Fruit fly (Drosophila melanogaster): ENCODE results near the gene CG18273.

The CG18273 gene

dm6 chrX:493445-494190, 6.2 kb upstream of the CG18273 start, which contains the start of gene CG17896 (continued):
- TF ChIP-seq chinmo (GFP tag; IDR thresholded peaks at IDR 0.05; ENCODE audit: partially characterized antibody) = 0 out of 4 replicates have a peak, but pooled peaks have one; percentile 62
- TF ChIP-seq lbe (GFP tag; optimal IDR thresholded peaks at IDR 0.05) = peak; percentile 97
- TF ChIP-seq cg (GFP tag; optimal IDR thresholded peaks at IDR 0.05) = peak; percentile 96
- TF ChIP-seq ab (GFP tag; optimal IDR thresholded peaks at IDR 0.05) = peak; percentile 96
- peak; percentile 96 for TF ChIP-seq ara (GFP tag; IDR thresholded peaks at IDR 0.05)
- TF ChIP-seq CG18599 (GFP tag; optimal IDR thresholded peaks at IDR 0.05) = peak; percentile 99
- peak; percentile 89 for TF ChIP-seq cato (GFP tag; optimal IDR thresholded peaks at IDR 0.05; ENCODE audit: borderline replicate concordance)
- peak; percentile 97 for TF ChIP-seq HLH3B (GFP tag; IDR thresholded peaks at IDR 0.05)
- peak; percentile 81 for TF ChIP-seq CG15073 (GFP tag; optimal IDR thresholded peaks at IDR 0.05)
- TF ChIP-seq CG17385 (GFP tag; optimal IDR thresholded peaks at IDR 0.05) = peak; percentile 95
- peak; percentile 98 for TF ChIP-seq pb (GFP tag; optimal IDR thresholded peaks at IDR 0.05)
- TF ChIP-seq CG32532 (GFP tag; IDR thresholded peaks at IDR 0.05) = peak; percentile 100
- TF ChIP-seq Myb (GFP tag; optimal IDR thresholded peaks at IDR 0.05) = peak; percentile 94
- no peak for TF ChIP-seq tna (GFP tag; IDR thresholded peaks at IDR 0.05; ENCODE audit: partially characterized antibody)
- TF ChIP-seq az2 (GFP tag; optimal IDR thresholded peaks at IDR 0.05) = peak; percentile 94
- peak; percentile 100 for TF ChIP-seq Ets65A (GFP tag)
- peak; percentile 94 for TF ChIP-seq bowl (GFP tag; IDR thresholded peaks at IDR 0.05)
- TF ChIP-seq CG12769 (tag; optimal IDR thresholded peaks at IDR 0.05) = peak; percentile 100
- peak; percentile 96 for TF ChIP-seq trh (GFP tag; optimal IDR thresholded peaks at IDR 0.05)
- TF ChIP-seq CG9932 (GFP tag; IDR thresholded peaks at IDR 0.05) = peak; percentile 100
- no peak for TF ChIP-seq amos (GFP tag; IDR thresholded peaks at IDR 0.05; ENCODE audit: partially characterized antibody)
- TF ChIP-seq Hr39 (optimal IDR thresholded peaks at IDR 0.05) = no peak
- TF ChIP-seq CG6175 (GFP tag; IDR thresholded peaks at IDR 0.05) = peak; percentile 98
- TF ChIP-seq NFAT (GFP tag; IDR thresholded peaks at IDR 0.05) = peak; percentile 99
- TF ChIP-seq dpn (GFP tag; optimal IDR thresholded peaks at IDR 0.05) = peak; percentile 99
- TF ChIP-seq Elba2 (GFP tag; optimal IDR thresholded peaks at IDR 0.05) = peak; percentile 8
- TF ChIP-seq pfk (GFP tag; optimal IDR thresholded peaks at IDR 0.05) = peak; percentile 2
- peak; percentile 98 for TF ChIP-seq org-1 (GFP tag; optimal IDR thresholded peaks at IDR 0.05)
- no peak for TF ChIP-seq vnd (GFP tag; IDR thresholded peaks at IDR 0.05; ENCODE audit: partially characterized antibody)
- TF ChIP-seq CG8388 (GFP tag; optimal IDR thresholded peaks at IDR 0.05) = peak; percentile 91
- peak; percentile 97 for TF ChIP-seq CG12744 (GFP tag; optimal IDR thresholded peaks at IDR 0.05)
- TF ChIP-seq al (GFP tag; IDR thresholded peaks at IDR 0.05) = peak; percentile 99
- peak; percentile 97 to 98 for TF ChIP-seq chif (GFP tag; optimal IDR thresholded peaks at IDR 0.05)
- TF ChIP-seq Dip3 (GFP tag; optimal IDR thresholded peaks at IDR 0.05) = peak; percentile 99
- TF ChIP-seq jumu (GFP tag; optimal IDR thresholded peaks at IDR 0.05) = peak; percentile 98
- peak; percentile 98 for TF ChIP-seq gem (tag; optimal IDR thresholded peaks at IDR 0.05)
- peak; percentile 98 for TF ChIP-seq CG9876 (GFP tag; optimal IDR thresholded peaks at IDR 0.05)
- peak; percentile 96 for TF ChIP-seq CG8089 (GFP tag; optimal IDR thresholded peaks at IDR 0.05)
- TF ChIP-seq Oli (tag; optimal IDR thresholded peaks at IDR 0.05) = peak; percentile 97
- peak; percentile 98 for TF ChIP-seq ERR (GFP tag; optimal IDR thresholded peaks at IDR 0.05)
- peak; percentile 98 for TF ChIP-seq Bteb2 (GFP tag; optimal IDR thresholded peaks at IDR 0.05)
- no peak for TF ChIP-seq tll (GFP tag; optimal IDR thresholded peaks at IDR 0.05)
- TF ChIP-seq CG9797 (GFP tag; optimal IDR thresholded peaks at IDR 0.05) = peak; percentile 44
- peak; percentile 90 for TF ChIP-seq wor (GFP tag; IDR thresholded peaks at IDR 0.05)
- peak; percentile 76 for TF ChIP-seq CG14710 (tag; optimal IDR thresholded peaks at IDR 0.05)
- TF ChIP-seq pnt (GFP tag; optimal IDR thresholded peaks at IDR 0.05) = peak; percentile 98
- peak; percentile 96 for TF ChIP-seq D19B (GFP tag; optimal IDR thresholded peaks at IDR 0.05)
- peak; percentile 85 for TF ChIP-seq CG8281 (tag; optimal IDR thresholded peaks at IDR 0.05)
- no peak for TF ChIP-seq crol (GFP tag; IDR thresholded peaks at IDR 0.05)
- peak; percentile 87 for TF ChIP-seq CG10267 (tag; optimal IDR thresholded peaks at IDR 0.05)

All from whole organism, embryonic.